Worm (Caenorhabditis elegans) whole organism, L2 larva: ENCODE data around the gene C54D1.7.

Source experiments
- C34F6.9 ChIP-seq: fragments of 150-350 bp; optimal IDR thresholded peaks from 2 replicates; lab custom pipeline; 2014; ENCODE audit warnings: missing biosample characterization, missing genetic modification characterization
- F13H6.1 ChIP-seq: sonication (generic microtip); optimal IDR thresholded peaks from 2 replicates; lab custom pipeline; 2016; ENCODE audit warnings: missing genetic modification characterization, missing compliant biosample characterization
- R02D3.7 ChIP-seq: fragments of 150-350 bp; optimal IDR thresholded peaks from 2 replicates; lab custom pipeline; 2014; ENCODE audit warnings: missing biosample characterization, missing genetic modification characterization
- Y55F3AM.14 ChIP-seq: fragments of 200-800 bp; sonication (Bioruptor generic); optimal IDR thresholded peaks from 2 replicates; lab custom pipeline; 2018; ENCODE audit warnings: mild to moderate bottlenecking, missing genetic modification characterization, missing compliant biosample characterization
- ZK546.5 ChIP-seq: sonication (generic microtip); optimal IDR thresholded peaks from 2 replicates; lab custom pipeline; 2017; ENCODE audit warnings: missing biosample characterization, missing genetic modification characterization
- aly-2 ChIP-seq: fragments of 150-350 bp; optimal IDR thresholded peaks from 2 replicates; lab custom pipeline; 2014; ENCODE audit warnings: missing biosample characterization, missing genetic modification characterization
- ama-1 ChIP-seq: fragments of 150-350 bp; optimal IDR thresholded peaks from 2 replicates; lab custom pipeline; 2018; ENCODE audit warnings: inconsistent platforms
- blmp-1 ChIP-seq: sonication (generic microtip); optimal IDR thresholded peaks from 2 replicates; lab custom pipeline; 2017; ENCODE audit warnings: missing genetic modification characterization, mild to moderate bottlenecking, missing compliant biosample characterization, antibody characterized with exemption, moderate library complexity; ENCODE audit not compliant: insufficient read depth
- ceh-16 ChIP-seq: fragments of 150-350 bp; optimal IDR thresholded peaks from 2 replicates; lab custom pipeline; 2014; ENCODE audit warnings: missing biosample characterization, missing genetic modification characterization
- ceh-82 ChIP-seq: fragments of 150-350 bp; optimal IDR thresholded peaks from 2 replicates; lab custom pipeline; 2014; ENCODE audit warnings: missing biosample characterization, missing genetic modification characterization
- dmd-4 ChIP-seq: sonication (generic microtip); optimal IDR thresholded peaks from 2 replicates; lab custom pipeline; 2017; ENCODE audit warnings: missing biosample characterization, missing genetic modification characterization
- egl-27 ChIP-seq: sonication (generic microtip); optimal IDR thresholded peaks from 3 replicates; lab custom pipeline; 2017; ENCODE audit warnings: missing biosample characterization, missing genetic modification reagents, missing genetic modification characterization
- elt-1 ChIP-seq: fragments of 150-350 bp; optimal IDR thresholded peaks from 2 replicates; lab custom pipeline; 2014; ENCODE audit warnings: missing biosample characterization, missing genetic modification characterization
- fos-1 ChIP-seq: fragments of 150-350 bp; optimal IDR thresholded peaks from 2 replicates; lab custom pipeline; 2014; ENCODE audit warnings: missing biosample characterization, missing genetic modification characterization
- gmeb-1 ChIP-seq: fragments of 150-350 bp; optimal IDR thresholded peaks from 2 replicates; lab custom pipeline; 2014; ENCODE audit warnings: missing biosample characterization, missing genetic modification characterization
- lin-11 ChIP-seq: fragments of 150-350 bp; sonication (generic microtip); optimal IDR thresholded peaks from 2 replicates; lab custom pipeline; 2014; ENCODE audit warnings: missing biosample characterization, missing genetic modification characterization, inconsistent platforms, mixed read lengths
- lin-13 ChIP-seq: fragments of 150-350 bp; optimal IDR thresholded peaks from 2 replicates; lab custom pipeline; 2014; ENCODE audit warnings: missing biosample characterization, missing genetic modification reagents, missing genetic modification characterization
- lin-39 ChIP-seq: fragments of 150-350 bp; optimal IDR thresholded peaks from 2 replicates; lab custom pipeline; 2014; ENCODE audit warnings: missing biosample characterization, missing genetic modification reagents, missing genetic modification characterization
- mbf-1 ChIP-seq: sonication (generic microtip); optimal IDR thresholded peaks from 2 replicates; lab custom pipeline; 2017; ENCODE audit warnings: missing biosample characterization, missing genetic modification characterization
- mdl-1 ChIP-seq, 2 experiments: fragments of 150-350 bp in 1 of 2; sonication (generic microtip) in 1 of 2; optimal IDR thresholded peaks; 2 replicates each; lab custom pipeline; 2017; ENCODE audit warnings: missing biosample characterization in 2 of 2, missing genetic modification characterization in 2 of 2
- nhr-10 ChIP-seq: sonication (generic microtip); optimal IDR thresholded peaks from 2 replicates; lab custom pipeline; 2017; ENCODE audit warnings: missing biosample characterization, missing genetic modification characterization
- nhr-11 ChIP-seq: fragments of 150-350 bp; optimal IDR thresholded peaks from 2 replicates; lab custom pipeline; 2014; ENCODE audit warnings: missing biosample characterization, missing genetic modification characterization
- nhr-12 ChIP-seq: fragments of 150-350 bp; optimal IDR thresholded peaks from 2 replicates; lab custom pipeline; 2014; ENCODE audit warnings: missing biosample characterization, missing genetic modification characterization
- nhr-129 ChIP-seq: fragments of 150-350 bp; optimal IDR thresholded peaks from 2 replicates; lab custom pipeline; 2014; ENCODE audit warnings: missing biosample characterization, missing genetic modification characterization
- nhr-21 ChIP-seq: fragments of 150-350 bp; optimal IDR thresholded peaks from 2 replicates; lab custom pipeline; 2014; ENCODE audit warnings: missing biosample characterization, missing genetic modification characterization
- nhr-237 ChIP-seq: fragments of 150-350 bp; optimal IDR thresholded peaks from 2 replicates; lab custom pipeline; 2014; ENCODE audit warnings: missing biosample characterization, missing genetic modification characterization
- nhr-25 ChIP-seq: fragments of 150-350 bp; sonication (generic microtip); optimal IDR thresholded peaks from 3 replicates; lab custom pipeline; 2014; ENCODE audit warnings: missing biosample characterization, missing genetic modification characterization
- nhr-6 ChIP-seq: fragments of 150-350 bp; optimal IDR thresholded peaks from 2 replicates; lab custom pipeline; 2014; ENCODE audit warnings: missing biosample characterization, missing genetic modification characterization
- peb-1 ChIP-seq: fragments of 150-350 bp; optimal IDR thresholded peaks from 2 replicates; lab custom pipeline; 2014; ENCODE audit warnings: missing biosample characterization, missing genetic modification characterization
- sem-4 ChIP-seq: fragments of 150-350 bp; optimal IDR thresholded peaks from 2 replicates; lab custom pipeline; 2014; ENCODE audit warnings: missing biosample characterization, missing genetic modification reagents, missing genetic modification characterization
- sma-9 ChIP-seq, 2 experiments: fragments of 150-350 bp in 1 of 2; sonication (generic microtip) in 1 of 2; optimal IDR thresholded peaks; 2 replicates each; lab custom pipeline; 2014 to 2016; ENCODE audit warnings: missing genetic modification characterization in 2 of 2, mild to moderate bottlenecking in 1 of 2, missing biosample characterization in 1 of 2, missing compliant biosample characterization in 1 of 2, missing genetic modification reagents in 1 of 2, moderate library complexity in 1 of 2
- snpc-4 ChIP-seq: fragments of 150-350 bp; optimal IDR thresholded peaks from 2 replicates; lab custom pipeline; 2014; ENCODE audit warnings: missing biosample characterization, missing genetic modification characterization
- unc-62 ChIP-seq: fragments of 150-350 bp; optimal IDR thresholded peaks from 2 replicates; lab custom pipeline; 2014; ENCODE audit warnings: missing biosample characterization, missing genetic modification reagents, missing genetic modification characterization
- zag-1 ChIP-seq: fragments of 150-350 bp; optimal IDR thresholded peaks from 2 replicates; lab custom pipeline; 2014; ENCODE audit warnings: missing biosample characterization, missing genetic modification characterization
- ztf-1 ChIP-seq: fragments of 200-800 bp; sonication (Bioruptor generic); conservative IDR thresholded peaks from 2 replicates; pipeline ENCODE4 v1.3.6; 2022; ENCODE audit warnings: missing genetic modification characterization, missing compliant biosample characterization
- ztf-11 ChIP-seq: sonication (generic microtip); optimal IDR thresholded peaks from 2 replicates; lab custom pipeline; 2017; ENCODE audit warnings: missing biosample characterization, missing genetic modification characterization
- ztf-4 ChIP-seq: fragments of 150-350 bp; optimal IDR thresholded peaks from 2 replicates; lab custom pipeline; 2014; ENCODE audit warnings: missing biosample characterization, missing genetic modification characterization

Gene C54D1.7

DNA sequence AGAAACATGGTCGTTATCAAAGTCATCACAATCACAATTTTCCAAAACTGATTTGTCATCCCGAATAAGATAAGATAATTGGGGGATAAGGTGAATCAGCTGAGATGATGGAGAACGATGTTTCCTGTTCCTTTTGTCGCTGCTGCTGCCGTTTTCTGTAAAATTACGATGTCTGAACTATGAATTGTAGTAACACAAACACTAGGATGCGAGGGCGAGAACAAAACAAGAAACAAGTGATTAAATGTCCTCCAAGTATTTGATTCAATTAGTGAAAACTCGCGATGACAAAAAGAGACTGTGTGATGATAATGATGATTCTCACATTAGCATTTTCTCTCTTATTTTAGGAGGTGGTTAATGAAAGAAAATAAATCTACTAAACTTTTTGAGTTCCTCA is at the start of gene C54D1.7:
Gene C54D1.7 (minus strand): TSS at position 157 of the 400 bp plus-strand sequence.
- TF ChIP-seq ztf-1 (GFP tag; lab: Robert Waterston, UW) (no peak), Y55F3AM.14 (GFP tag; lab: Kevin White, UChicago) (no peak), elt-1 (no peak), ama-1 (lab: Kevin White, UChicago) (no peak), peb-1 (no peak), R02D3.7 (no peak), ceh-16 (no peak), mbf-1 (tag; lab: Kevin White, UChicago) (no peak), nhr-12 (tag; lab: Kevin White, UChicago) (no peak), ceh-82 (tag; lab: Kevin White, UChicago) (no peak), blmp-1 (tag; lab: Kevin White, UChicago) (no peak), nhr-11 (no peak), mdl-1 (tag; optimal IDR thresholded peaks at IDR 0.05; lab: Kevin White, UChicago) (no peak), ZK546.5 (tag; lab: Kevin White, UChicago) (no peak), C34F6.9 (no peak), nhr-237 (tag; lab: Kevin White, UChicago) (no peak), fos-1 (tag; lab: Kevin White, UChicago) (no peak), ztf-4 (tag; lab: Kevin White, UChicago) (no peak), nhr-25 (no peak)

DNA sequence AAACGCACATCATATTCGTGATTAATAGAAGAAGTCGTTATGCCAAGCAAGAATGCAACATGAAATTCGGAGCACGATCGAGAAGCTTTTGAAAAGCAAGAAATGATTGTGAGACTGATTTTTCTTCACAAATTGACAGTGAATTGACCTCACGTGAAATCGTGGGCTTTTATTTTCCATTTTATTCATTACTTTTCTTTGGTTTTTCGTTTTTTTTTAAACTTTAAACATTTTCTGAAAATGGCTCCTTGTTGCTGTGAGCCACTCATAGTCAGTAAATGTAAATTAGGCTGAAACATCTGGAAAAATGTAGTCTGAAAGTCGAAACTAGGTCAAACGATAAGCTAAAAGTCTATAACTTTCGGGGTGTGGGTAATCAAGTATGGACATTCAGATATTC is 49.4 kb upstream of the C54D1.7 start, which contains the start of gene C55B6.5:
Gene C55B6.5 (minus strand): TSS at position 101 of the 400 bp plus-strand sequence.
- TF ChIP-seq unc-62 (GFP tag; lab: Kevin White, UChicago) (no peak), fos-1 (tag; lab: Kevin White, UChicago) (no peak), ztf-11 (tag; lab: Kevin White, UChicago) (no peak), peb-1 (no peak), ama-1 (lab: Kevin White, UChicago) (no peak), aly-2 (tag; lab: Kevin White, UChicago) (no peak), nhr-21 (tag; lab: Kevin White, UChicago) (no peak), mbf-1 (tag; lab: Kevin White, UChicago) (no peak), ztf-1 (GFP tag; lab: Robert Waterston, UW) (no peak), nhr-11 (no peak), nhr-10 (tag; lab: Kevin White, UChicago) (no peak), lin-11 (tag; lab: Kevin White, UChicago) (no peak), ceh-82 (tag; lab: Kevin White, UChicago) (no peak), lin-39 (tag; lab: Kevin White, UChicago) (no peak), elt-1 (no peak), zag-1 (tag; lab: Kevin White, UChicago) (no peak), snpc-4 (no peak)

DNA sequence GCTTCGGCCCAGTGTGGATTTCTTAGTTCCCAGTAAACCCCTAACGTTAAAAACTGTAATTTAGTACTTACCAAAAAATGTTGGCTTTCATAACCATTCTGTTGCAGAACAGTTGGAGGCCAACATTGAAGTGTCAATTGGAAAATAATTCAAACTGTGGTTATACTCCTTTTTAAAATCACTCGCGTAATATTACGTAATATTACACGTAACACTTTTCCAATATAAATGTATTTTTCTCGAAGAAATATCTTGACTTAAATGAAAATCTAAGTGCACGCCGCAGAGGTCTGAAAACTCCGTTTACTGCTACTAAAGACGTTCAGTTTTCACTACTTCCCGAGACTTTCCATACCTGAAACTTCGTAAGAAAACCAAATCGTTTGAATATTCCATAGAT is 48.3 kb upstream of the C54D1.7 start:
- TF ChIP-seq egl-27 (tag; lab: Kevin White, UChicago), result no peak

DNA sequence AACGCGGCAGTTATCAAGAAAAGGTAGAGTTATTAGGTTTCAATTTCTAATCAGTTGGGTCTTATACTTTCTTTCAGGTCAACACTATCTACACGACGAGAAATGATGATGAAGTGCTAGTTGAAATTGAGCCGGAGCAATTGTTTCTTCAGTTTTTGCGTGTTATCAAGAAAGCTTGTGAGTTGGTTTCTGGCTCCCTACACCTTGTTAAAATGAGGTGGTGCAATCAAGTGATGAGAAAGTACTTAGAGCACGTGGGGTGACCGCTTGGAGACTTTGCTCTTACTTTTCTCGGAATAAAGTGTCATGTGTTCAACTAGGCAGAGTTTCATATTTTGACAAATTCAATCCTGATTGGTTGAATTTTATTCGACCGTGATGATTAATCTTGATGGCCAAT is 44.6 kb upstream of the C54D1.7 start:
- TF ChIP-seq fos-1 (tag; lab: Kevin White, UChicago) (peak; percentile 76), ama-1 (lab: Kevin White, UChicago) (no peak), F13H6.1 (tag; lab: Kevin White, UChicago) (peak; percentile 17), nhr-129 (peak; percentile 53), sma-9 (GFP tag; optimal IDR thresholded peaks at IDR 0.05; lab: Kevin White, UChicago) (peak; percentile 54), sma-9 (tag; optimal IDR thresholded peaks at IDR 0.05; lab: Kevin White, UChicago) (no peak), egl-27 (tag; lab: Kevin White, UChicago) (no peak), gmeb-1 (tag; lab: Kevin White, UChicago) (peak; percentile 40), sem-4 (tag; lab: Kevin White, UChicago) (no peak)

DNA sequence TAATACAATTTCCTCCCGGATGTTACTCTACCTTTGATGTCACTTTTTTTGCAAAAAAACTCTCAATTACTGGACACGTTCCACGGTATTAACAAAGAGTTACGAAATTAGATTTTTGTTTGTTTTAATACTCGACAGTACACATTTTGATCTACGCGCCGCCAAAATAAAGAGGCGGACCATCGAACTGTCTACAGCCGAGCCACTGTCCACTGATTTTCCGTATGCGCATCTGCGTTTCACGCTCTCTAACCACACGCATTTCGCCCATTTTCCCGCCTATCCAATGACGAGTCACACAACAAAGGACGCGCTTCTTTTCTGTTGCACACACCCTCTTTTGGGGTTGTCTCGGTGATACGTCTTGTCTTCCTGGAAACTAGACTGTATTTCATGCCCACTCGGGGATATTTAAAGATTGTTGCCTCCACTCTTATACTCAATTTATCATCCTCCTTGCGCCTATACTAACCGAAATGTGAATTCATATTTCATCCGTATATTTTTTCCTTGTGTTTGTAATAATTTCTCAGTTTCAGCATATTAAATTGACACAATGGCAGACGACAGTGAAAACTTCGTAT is 44.1 kb upstream of the C54D1.7 start, which contains the start of gene C55B6.1:
Gene C55B6.1 (plus strand): TSS at position 534 of the 584 bp plus-strand sequence.
- TF ChIP-seq ZK546.5 (tag; lab: Kevin White, UChicago) (no peak), mbf-1 (tag; lab: Kevin White, UChicago) (no peak), fos-1 (tag; lab: Kevin White, UChicago) (no peak), nhr-21 (tag; lab: Kevin White, UChicago) (no peak), lin-13 (GFP tag; lab: Kevin White, UChicago) (no peak), dmd-4 (no peak), nhr-6 (tag; lab: Kevin White, UChicago) (no peak), blmp-1 (tag; lab: Kevin White, UChicago) (no peak), egl-27 (tag; lab: Kevin White, UChicago) (no peak)
